Worm (Caenorhabditis elegans) whole organism, L1 larva: ENCODE results near the gene T26C5.4.

ENCODE experiments used
- C04F5.9 ChIP-seq: sonication (generic microtip); optimal IDR thresholded peaks from 2 replicates; lab custom pipeline; 2016; ENCODE audit warnings: missing genetic modification characterization, missing compliant biosample characterization
- C34B4.2 ChIP-seq: sonication (generic microtip); optimal IDR thresholded peaks from 2 replicates; lab custom pipeline; 2017; ENCODE audit warnings: mild to moderate bottlenecking, missing genetic modification characterization, missing compliant biosample characterization
- aha-1 ChIP-seq: fragments of 150-350 bp; optimal IDR thresholded peaks from 2 replicates; lab custom pipeline; 2014; ENCODE audit warnings: missing biosample characterization, missing genetic modification characterization
- aly-2 ChIP-seq: fragments of 150-350 bp; optimal IDR thresholded peaks from 2 replicates; lab custom pipeline; 2014; ENCODE audit warnings: missing biosample characterization, missing genetic modification characterization
- ama-1 ChIP-seq: fragments of 150-350 bp; optimal IDR thresholded peaks from 2 replicates; lab custom pipeline; 2014
- ceh-63 ChIP-seq: fragments of 200-800 bp; sonication (Bioruptor generic); optimal IDR thresholded peaks from 2 replicates; lab custom pipeline; 2018; ENCODE audit warnings: mild to moderate bottlenecking, missing genetic modification characterization, missing compliant biosample characterization
- ceh-8 ChIP-seq: fragments of 200-800 bp; sonication (Bioruptor generic); optimal IDR thresholded peaks from 2 replicates; lab custom pipeline; 2018; ENCODE audit warnings: mild to moderate bottlenecking, missing genetic modification characterization, moderate library complexity, missing compliant biosample characterization
- ceh-88 ChIP-seq: fragments of 200-800 bp; sonication (Bioruptor generic); IDR thresholded peaks from 2 replicates; pipeline ENCODE4 v1.3.6; 2022; ENCODE audit warnings: missing genetic modification characterization, missing compliant biosample characterization
- ceh-90 ChIP-seq: sonication (generic microtip); optimal IDR thresholded peaks from 2 replicates; lab custom pipeline; 2016; ENCODE audit warnings: missing genetic modification characterization, missing compliant biosample characterization
- ces-1 ChIP-seq: fragments of 150-350 bp; optimal IDR thresholded peaks from 2 replicates; lab custom pipeline; 2014; ENCODE audit warnings: missing biosample characterization, missing genetic modification reagents, missing genetic modification characterization
- dsc-1 ChIP-seq: sonication (generic microtip); optimal IDR thresholded peaks from 2 replicates; lab custom pipeline; 2016; ENCODE audit warnings: mild to moderate bottlenecking, missing genetic modification characterization, missing compliant biosample characterization
- efl-1 ChIP-seq, 4 experiments: fragments of 150-350 bp; optimal IDR thresholded peaks in 3 of 4; peaks in 1 of 4; 1 replicate in 1 of 4; 2 replicates in 3 of 4; lab custom pipeline; 2014; ENCODE audit warnings: missing biosample characterization in 2 of 4, missing genetic modification characterization in 2 of 4, missing genetic modification reagents in 2 of 4
- efl-3 ChIP-seq: fragments of 200-800 bp; sonication (Bioruptor generic); optimal IDR thresholded peaks from 2 replicates; lab custom pipeline; 2018; ENCODE audit warnings: mild to moderate bottlenecking, missing genetic modification characterization, missing compliant biosample characterization
- egl-27 ChIP-seq, 2 experiments: fragments of 150-350 bp in 1 of 2; sonication (generic microtip); optimal IDR thresholded peaks; 3 replicates each; lab custom pipeline; 2017 to 2018; ENCODE audit warnings: missing biosample characterization in 2 of 2, missing genetic modification characterization in 2 of 2, missing genetic modification reagents in 2 of 2
- elt-2 ChIP-seq: sonication (generic microtip); optimal IDR thresholded peaks from 2 replicates; lab custom pipeline; 2016; ENCODE audit warnings: missing genetic modification characterization, mild to moderate bottlenecking, inconsistent platforms, missing compliant biosample characterization, missing genetic modification reagents
- ets-5 ChIP-seq: fragments of 200-800 bp; sonication (Bioruptor generic); IDR thresholded peaks from 2 replicates; pipeline ENCODE4 v1.3.6; 2022; ENCODE audit warnings: missing genetic modification characterization, missing compliant biosample characterization
- fkh-10 ChIP-seq: sonication (generic microtip); optimal IDR thresholded peaks from 2 replicates; lab custom pipeline; 2017; ENCODE audit warnings: missing biosample characterization, missing genetic modification reagents, missing genetic modification characterization
- fkh-4 ChIP-seq: sonication (generic microtip); optimal IDR thresholded peaks from 2 replicates; lab custom pipeline; 2016; ENCODE audit warnings: missing compliant biosample characterization, missing genetic modification characterization, borderline replicate concordance
- fkh-8 ChIP-seq: sonication (generic microtip); optimal IDR thresholded peaks from 2 replicates; lab custom pipeline; 2016; ENCODE audit warnings: mild to moderate bottlenecking, missing genetic modification characterization, missing compliant biosample characterization
- fos-1 ChIP-seq: fragments of 150-350 bp; optimal IDR thresholded peaks from 2 replicates; lab custom pipeline; 2014; ENCODE audit warnings: missing biosample characterization, missing genetic modification characterization
- grh-1 ChIP-seq: fragments of 200-800 bp; sonication (Bioruptor generic); IDR thresholded peaks from 2 replicates; pipeline ENCODE4 v1.3.6; 2022; ENCODE audit warnings: missing genetic modification reagents, missing genetic modification characterization, missing compliant biosample characterization
- hlh-4 ChIP-seq: sonication (generic microtip); optimal IDR thresholded peaks from 2 replicates; lab custom pipeline; 2016; ENCODE audit warnings: mild to moderate bottlenecking, missing genetic modification characterization, missing compliant biosample characterization
- isw-1 ChIP-seq: fragments of 200-800 bp; sonication (Bioruptor generic); IDR thresholded peaks from 2 replicates; pipeline ENCODE4 v1.3.6; 2022; ENCODE audit warnings: missing genetic modification characterization, missing compliant biosample characterization
- jun-1 ChIP-seq: fragments of 150-350 bp; optimal IDR thresholded peaks from 2 replicates; lab custom pipeline; 2014; ENCODE audit warnings: missing biosample characterization, missing genetic modification reagents, missing genetic modification characterization
- lin-13 ChIP-seq: fragments of 150-350 bp; optimal IDR thresholded peaks from 2 replicates; lab custom pipeline; 2014; ENCODE audit warnings: missing biosample characterization, missing genetic modification reagents, missing genetic modification characterization
- lin-14 ChIP-seq: fragments of 200-800 bp; sonication (Bioruptor generic); optimal IDR thresholded peaks from 2 replicates; lab custom pipeline; 2018; ENCODE audit warnings: mild to moderate bottlenecking, missing genetic modification characterization, moderate library complexity, missing compliant biosample characterization
- lin-15B ChIP-seq: fragments of 150-350 bp; sonication (generic microtip); optimal IDR thresholded peaks from 3 replicates; lab custom pipeline; 2014; ENCODE audit warnings: missing biosample characterization, missing genetic modification characterization
- lin-39 ChIP-seq: fragments of 150-350 bp; optimal IDR thresholded peaks from 2 replicates; lab custom pipeline; 2014; ENCODE audit warnings: missing biosample characterization, missing genetic modification reagents, missing genetic modification characterization
- lir-3 ChIP-seq: sonication (generic microtip); optimal IDR thresholded peaks from 2 replicates; lab custom pipeline; 2016; ENCODE audit warnings: mild to moderate bottlenecking, missing genetic modification characterization, moderate library complexity, missing compliant biosample characterization; ENCODE audit not compliant: poor library complexity
- lsy-2 ChIP-seq, 2 experiments: fragments of 150-350 bp; optimal IDR thresholded peaks; 2 replicates each; lab custom pipeline; 2014; ENCODE audit warnings: missing biosample characterization in 2 of 2, missing genetic modification characterization in 2 of 2
- mef-2 ChIP-seq: fragments of 150-350 bp; optimal IDR thresholded peaks from 2 replicates; lab custom pipeline; 2014; ENCODE audit warnings: missing biosample characterization, missing genetic modification characterization
- mep-1 ChIP-seq: fragments of 150-350 bp; optimal IDR thresholded peaks from 2 replicates; lab custom pipeline; 2014; ENCODE audit warnings: missing biosample characterization, missing genetic modification characterization
- nhr-11 ChIP-seq: fragments of 150-350 bp; optimal IDR thresholded peaks from 2 replicates; lab custom pipeline; 2014; ENCODE audit warnings: missing biosample characterization, missing genetic modification characterization
- nhr-237 ChIP-seq: fragments of 150-350 bp; optimal IDR thresholded peaks from 2 replicates; lab custom pipeline; 2014; ENCODE audit warnings: missing biosample characterization, missing genetic modification characterization
- nhr-28 ChIP-seq: fragments of 150-350 bp; optimal IDR thresholded peaks from 2 replicates; lab custom pipeline; 2014; ENCODE audit warnings: missing biosample characterization, missing genetic modification characterization
- nhr-47 ChIP-seq: sonication (generic microtip); optimal IDR thresholded peaks from 2 replicates; lab custom pipeline; 2016; ENCODE audit warnings: mild to moderate bottlenecking, missing genetic modification characterization, moderate library complexity, missing compliant biosample characterization
- nhr-76 ChIP-seq: sonication (generic microtip); optimal IDR thresholded peaks from 2 replicates; lab custom pipeline; 2017; ENCODE audit warnings: missing biosample characterization, missing genetic modification characterization
- nhr-90 ChIP-seq: sonication (generic microtip); optimal IDR thresholded peaks from 2 replicates; lab custom pipeline; 2016; ENCODE audit warnings: mild to moderate bottlenecking, missing genetic modification characterization, missing compliant biosample characterization; ENCODE audit not compliant: poor library complexity
- pag-3 ChIP-seq: sonication (generic microtip); optimal IDR thresholded peaks from 2 replicates; lab custom pipeline; 2017; ENCODE audit warnings: missing genetic modification characterization, mild to moderate bottlenecking, missing compliant biosample characterization, antibody characterized with exemption, borderline replicate concordance; ENCODE audit not compliant: insufficient read depth
- pax-3 ChIP-seq: fragments of 200-800 bp; sonication (Bioruptor generic); optimal IDR thresholded peaks from 2 replicates; lab custom pipeline; 2018; ENCODE audit warnings: mild to moderate bottlenecking, missing genetic modification characterization, moderate library complexity, missing compliant biosample characterization
- rnt-1 ChIP-seq: sonication (generic microtip); optimal IDR thresholded peaks from 2 replicates; lab custom pipeline; 2016; ENCODE audit warnings: mild to moderate bottlenecking, missing genetic modification characterization, moderate library complexity, missing compliant biosample characterization
- snpc-4 ChIP-seq: fragments of 150-350 bp; optimal IDR thresholded peaks from 2 replicates; lab custom pipeline; 2014; ENCODE audit warnings: missing biosample characterization, missing genetic modification characterization
- snu-23 ChIP-seq: sonication (generic microtip); optimal IDR thresholded peaks from 2 replicates; lab custom pipeline; 2016; ENCODE audit warnings: missing genetic modification characterization, missing compliant biosample characterization
- sox-4 ChIP-seq: sonication (generic microtip); optimal IDR thresholded peaks from 2 replicates; lab custom pipeline; 2016; ENCODE audit warnings: missing genetic modification characterization, missing compliant biosample characterization
- sptf-1 ChIP-seq: fragments of 150-350 bp; optimal IDR thresholded peaks from 2 replicates; lab custom pipeline; 2014; ENCODE audit warnings: missing biosample characterization, missing genetic modification characterization
- swsn-7 ChIP-seq: sonication (generic microtip); optimal IDR thresholded peaks from 2 replicates; lab custom pipeline; 2016; ENCODE audit warnings: missing genetic modification characterization, missing compliant biosample characterization
- unc-30 ChIP-seq: sonication (generic microtip); optimal IDR thresholded peaks from 2 replicates; lab custom pipeline; 2017; ENCODE audit warnings: missing biosample characterization, missing genetic modification characterization
- unc-62 ChIP-seq: fragments of 150-350 bp; optimal IDR thresholded peaks from 2 replicates; lab custom pipeline; 2014; ENCODE audit warnings: missing biosample characterization, missing genetic modification reagents, missing genetic modification characterization
- unc-86 ChIP-seq: sonication (generic microtip); optimal IDR thresholded peaks from 2 replicates; lab custom pipeline; 2016; ENCODE audit warnings: missing genetic modification characterization, missing compliant biosample characterization
- vab-15 ChIP-seq: sonication (generic microtip); optimal IDR thresholded peaks from 2 replicates; lab custom pipeline; 2017; ENCODE audit warnings: missing genotype, mild to moderate bottlenecking, missing genetic modification characterization, missing compliant biosample characterization
- zag-1 ChIP-seq: fragments of 150-350 bp; optimal IDR thresholded peaks from 2 replicates; lab custom pipeline; 2014; ENCODE audit warnings: missing biosample characterization, missing genetic modification characterization
- zip-4 ChIP-seq: fragments of 200-800 bp; sonication (Bioruptor generic); optimal IDR thresholded peaks from 2 replicates; lab custom pipeline; 2018; ENCODE audit warnings: mild to moderate bottlenecking, missing genetic modification characterization, moderate library complexity, missing compliant biosample characterization
- ztf-11 ChIP-seq, 2 experiments: sonication (generic microtip); optimal IDR thresholded peaks; 2 replicates each; lab custom pipeline; 2016 to 2017; ENCODE audit warnings: missing genetic modification characterization in 2 of 2, missing biosample characterization in 1 of 2, missing compliant biosample characterization in 1 of 2

The T26C5.4 gene

ce11 chrII:9282787-9283186 is 32.5 kb upstream of the T26C5.4 start (continued):
- TF ChIP-seq efl-3: no peak
- no peak for TF ChIP-seq ceh-63 (GFP tag; lab: Kevin White, UChicago)
- peak; percentile 99 for TF ChIP-seq lin-14 (GFP tag; lab: Kevin White, UChicago)
- no peak for TF ChIP-seq ces-1
- TF ChIP-seq sox-4 (tag; lab: Kevin White, UChicago): peak; percentile 52
- TF ChIP-seq aly-2 (tag; lab: Kevin White, UChicago): peak; percentile 75
- no peak for TF ChIP-seq sptf-1
- peak; percentile 89 to 96 for TF ChIP-seq lsy-2 (tag; optimal IDR thresholded peaks at IDR 0.05; lab: Kevin White, UChicago)
- TF ChIP-seq fkh-4: no peak
- peak; percentile 72 for TF ChIP-seq fos-1 (tag; lab: Kevin White, UChicago)
- no peak for TF ChIP-seq lin-15B (tag; lab: Kevin White, UChicago)
- peak; percentile 88 for TF ChIP-seq unc-86
- TF ChIP-seq ceh-88 (GFP tag; lab: Robert Waterston, UW): no peak; the same call in 1 of the 2 replicates
- TF ChIP-seq nhr-47 (tag; lab: Kevin White, UChicago): peak; percentile 92
- no peak for TF ChIP-seq nhr-76
- peak; percentile 72 for TF ChIP-seq dsc-1 (tag; lab: Kevin White, UChicago)
- no peak for TF ChIP-seq vab-15
- peak; percentile 77 for TF ChIP-seq elt-2 (tag; lab: Kevin White, UChicago)
- TF ChIP-seq unc-62 (GFP tag; lab: Kevin White, UChicago): peak; percentile 26
- peak; percentile 51 for TF ChIP-seq snpc-4
- TF ChIP-seq rnt-1 (tag; lab: Kevin White, UChicago): peak; percentile 89
- TF ChIP-seq C34B4.2 (tag; lab: Kevin White, UChicago): peak; percentile 97
- peak; percentile 89 for TF ChIP-seq nhr-237 (tag; lab: Kevin White, UChicago)
- TF ChIP-seq nhr-11: peak; percentile 62
- TF ChIP-seq nhr-90 (tag; lab: Kevin White, UChicago): peak; percentile 84
- peak; percentile 92 for TF ChIP-seq jun-1 (tag; lab: Kevin White, UChicago)
- TF ChIP-seq ceh-8 (GFP tag; lab: Kevin White, UChicago): peak; percentile 56
- TF ChIP-seq ama-1 (lab: Kevin White, UChicago): peak; percentile 76
- TF ChIP-seq efl-1 (optimal IDR thresholded peaks at IDR 0.05; lab: Kevin White, UChicago): peak; percentile 80 to 88
- peak; percentile 52 to 88 for TF ChIP-seq efl-1 (GFP tag; optimal IDR thresholded peaks at IDR 0.05 in 1 of 2; lab: Kevin White, UChicago)
- TF ChIP-seq nhr-28 (tag; lab: Kevin White, UChicago): peak; percentile 8
- peak; percentile 81 for TF ChIP-seq fkh-10
- TF ChIP-seq aha-1 (tag; lab: Kevin White, UChicago): peak; percentile 9
- peak; percentile 77 for TF ChIP-seq lir-3 (tag; lab: Kevin White, UChicago)
- peak; percentile 38 for TF ChIP-seq zag-1 (tag; lab: Kevin White, UChicago)
- TF ChIP-seq zip-4 (GFP tag; lab: Kevin White, UChicago): peak; percentile 45
- TF ChIP-seq mef-2 (tag; lab: Kevin White, UChicago): peak; percentile 57
- TF ChIP-seq unc-30 (tag; lab: Kevin White, UChicago): no peak
- TF ChIP-seq ceh-90 (tag; lab: Kevin White, UChicago): no peak
- peak; percentile 98 for TF ChIP-seq snu-23
- no peak for TF ChIP-seq hlh-4
- TF ChIP-seq fkh-8 (tag; lab: Kevin White, UChicago): peak; percentile 95
- peak; percentile 85 for TF ChIP-seq lin-13 (GFP tag; lab: Kevin White, UChicago)
- peak; percentile 90 for TF ChIP-seq mep-1 (tag; lab: Kevin White, UChicago)
- TF ChIP-seq egl-27 (tag; optimal IDR thresholded peaks at IDR 0.05; lab: Kevin White, UChicago): peak; percentile 50 to 59
- TF ChIP-seq C04F5.9 (tag; lab: Kevin White, UChicago): peak; percentile 44
- TF ChIP-seq grh-1 (GFP tag; lab: Robert Waterston, UW): peak; percentile 70
- TF ChIP-seq ztf-11 (tag; optimal IDR thresholded peaks at IDR 0.05; lab: Kevin White, UChicago): peak in 1 of 2 experiments; percentile 73
- peak; percentile 31 for TF ChIP-seq pax-3
- peak; percentile 18 for TF ChIP-seq pag-3 (tag; lab: Kevin White, UChicago)
- peak; percentile 62 for TF ChIP-seq isw-1
- TF ChIP-seq ets-5 (GFP tag; lab: Robert Waterston, UW): no peak
- TF ChIP-seq lin-39 (tag; lab: Kevin White, UChicago): no peak
- peak; percentile 94 for TF ChIP-seq swsn-7 (tag; lab: Kevin White, UChicago)
